Worm (Caenorhabditis elegans) whole organism, midembryonic: ENCODE data around the gene srh-32.

ENCODE experiments used
- flt-1 ChIP-seq: fragments of 200-800 bp; sonication (Bioruptor generic); IDR thresholded peaks from 2 replicates; pipeline ENCODE4 v1.3.6; 2022; ENCODE audit warnings: missing genetic modification characterization, missing compliant biosample characterization
- tab-1 ChIP-seq: fragments of 200-800 bp; sonication (Bioruptor generic); IDR thresholded peaks from 2 replicates; pipeline ENCODE4 v1.3.6; 2022; ENCODE audit warnings: missing genetic modification characterization, missing compliant biosample characterization
- ztf-29 ChIP-seq: fragments of 200-800 bp; sonication (Bioruptor generic); IDR thresholded peaks from 2 replicates; pipeline ENCODE4 v1.3.6; 2022; ENCODE audit warnings: missing genetic modification reagents, missing genetic modification characterization, missing compliant biosample characterization

DNA sequence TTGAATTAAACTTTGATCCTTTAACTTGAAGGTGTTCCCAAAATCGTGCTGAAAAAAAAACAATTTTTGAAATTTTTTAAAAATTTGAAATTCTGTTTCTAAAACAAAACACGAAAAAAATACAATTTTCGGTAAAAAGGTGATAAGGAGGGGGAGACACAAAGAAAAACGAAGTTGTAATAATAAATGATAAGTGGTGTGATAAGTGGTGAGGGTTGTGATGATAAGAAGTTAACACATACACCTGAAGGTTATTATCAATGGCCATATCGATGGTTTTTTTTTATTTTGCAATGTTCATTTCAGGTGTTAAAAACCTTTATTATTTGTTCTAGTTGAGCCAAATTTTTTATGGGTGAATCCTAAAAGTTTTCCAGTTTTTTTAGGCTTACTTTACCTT, 13.3 kb downstream of the srh-32 start, which contains the start of gene twk-33:
- TF ChIP-seq ztf-29 = no peak
- TF ChIP-seq flt-1 = no peak
- TF ChIP-seq tab-1 (GFP tag; lab: Robert Waterston, UW) = no peak
